Fruit fly (Drosophila melanogaster) whole organism, pupa: ENCODE measurements around the gene CG16704.

Experiments
- CG10348 ChIP-seq: fragments of 200-800 bp; sonication (Bioruptor generic); IDR thresholded peaks from 2 replicates; pipeline ENCODE4 v1.3.6; 2022; ENCODE audit warnings: missing biosample characterization, missing genetic modification characterization
- CG12605 ChIP-seq: fragments of 200-800 bp; sonication (Bioruptor generic); IDR thresholded peaks from 2 replicates; pipeline ENCODE4 v1.3.6; 2022; ENCODE audit warnings: missing biosample characterization, missing genetic modification characterization
- CG13204 ChIP-seq: fragments of 200-800 bp; sonication (Bioruptor generic); optimal IDR thresholded peaks from 2 replicates; lab custom pipeline; 2018; ENCODE audit warnings: missing biosample characterization, mild to moderate bottlenecking, missing genetic modification characterization, moderate library complexity
- CG14655 ChIP-seq: fragments of 200-800 bp; sonication (Bioruptor generic); optimal IDR thresholded peaks from 3 replicates; lab custom pipeline; 2017; ENCODE audit warnings: mild to moderate bottlenecking, missing biosample characterization, missing genetic modification reagents, missing genetic modification characterization
- CG15710 ChIP-seq: fragments of 200-800 bp; sonication (Bioruptor generic); optimal IDR thresholded peaks from 2 replicates; lab custom pipeline; 2018; ENCODE audit warnings: missing biosample characterization, mild to moderate bottlenecking, missing genetic modification characterization, moderate library complexity
- CG17806 ChIP-seq: fragments of 200-800 bp; sonication (Bioruptor generic); optimal IDR thresholded peaks from 2 replicates; lab custom pipeline; 2018; ENCODE audit warnings: missing biosample characterization, mild to moderate bottlenecking, missing genetic modification characterization, moderate library complexity
- CG32121 ChIP-seq: fragments of 200-800 bp; sonication (Bioruptor generic); IDR thresholded peaks from 2 replicates; pipeline ENCODE4 v1.3.6; 2022; ENCODE audit warnings: missing biosample characterization, missing genetic modification characterization
- CG34367 ChIP-seq: fragments of 200-800 bp; sonication (Bioruptor generic); optimal IDR thresholded peaks from 2 replicates; lab custom pipeline; 2018; ENCODE audit warnings: missing biosample characterization, mild to moderate bottlenecking, missing genetic modification characterization
- CG4496 ChIP-seq: fragments of 200-800 bp; sonication (Bioruptor generic); IDR thresholded peaks from 3 replicates; pipeline ENCODE4 v1.3.6; 2022; ENCODE audit warnings: missing biosample characterization, missing genetic modification characterization
- CG8159 ChIP-seq: fragments of 200-800 bp; sonication (Bioruptor generic); optimal IDR thresholded peaks from 3 replicates; lab custom pipeline; 2018; ENCODE audit warnings: missing biosample characterization, mild to moderate bottlenecking, missing genetic modification characterization, moderate library complexity
- CG8301 ChIP-seq: fragments of 200-800 bp; sonication (Bioruptor generic); optimal IDR thresholded peaks from 2 replicates; lab custom pipeline; 2018; ENCODE audit warnings: missing biosample characterization, mild to moderate bottlenecking, missing genetic modification characterization
- CG9948 ChIP-seq: fragments of 200-800 bp; sonication (Bioruptor generic); optimal IDR thresholded peaks from 2 replicates; lab custom pipeline; 2018; ENCODE audit warnings: missing biosample characterization, mild to moderate bottlenecking, missing genetic modification characterization, moderate library complexity
- D1 ChIP-seq: fragments of 200-800 bp; sonication (Bioruptor generic); optimal IDR thresholded peaks from 2 replicates; lab custom pipeline; 2018; ENCODE audit warnings: missing biosample characterization, mild to moderate bottlenecking, missing genetic modification characterization, moderate library complexity
- EcR ChIP-seq: fragments of 200-800 bp; sonication (Bioruptor generic); optimal IDR thresholded peaks from 3 replicates; lab custom pipeline; 2019; ENCODE audit warnings: missing biosample characterization, missing genetic modification characterization, mild to moderate bottlenecking, moderate library complexity, missing genetic modification reagents
- Ets98B ChIP-seq: fragments of 200-800 bp; sonication (Bioruptor generic); IDR thresholded peaks from 2 replicates; pipeline ENCODE4 v1.3.6; 2022; ENCODE audit warnings: missing biosample characterization, missing genetic modification characterization
- Pif1A ChIP-seq: fragments of 200-800 bp; sonication (Bioruptor generic); optimal IDR thresholded peaks from 3 replicates; lab custom pipeline; 2016; ENCODE audit warnings: missing biosample characterization, missing genetic modification characterization
- Pif1B ChIP-seq: fragments of 200-800 bp; sonication (Bioruptor generic); optimal IDR thresholded peaks from 3 replicates; lab custom pipeline; 2016; ENCODE audit warnings: missing biosample characterization, missing genetic modification characterization
- Snoo ChIP-seq: fragments of 200-800 bp; sonication (Bioruptor generic); optimal IDR thresholded peaks from 3 replicates; lab custom pipeline; 2017; ENCODE audit warnings: missing biosample characterization, mild to moderate bottlenecking, missing genetic modification characterization, inconsistent platforms
- fd96Ca ChIP-seq: fragments of 200-800 bp; sonication (Bioruptor generic); IDR thresholded peaks from 3 replicates; pipeline ENCODE4 v1.3.6; 2022; ENCODE audit warnings: missing biosample characterization, missing genetic modification characterization
- gl ChIP-seq: fragments of 200-800 bp; sonication (Bioruptor generic); optimal IDR thresholded peaks from 2 replicates; lab custom pipeline; 2018; ENCODE audit warnings: missing biosample characterization, mild to moderate bottlenecking, missing genetic modification characterization
- rn ChIP-seq: fragments of 200-800 bp; sonication (Bioruptor generic); IDR thresholded peaks from 2 replicates; pipeline ENCODE4 v1.3.6; 2022; ENCODE audit warnings: missing biosample characterization, missing genetic modification characterization

CG16704 gene

DNA sequence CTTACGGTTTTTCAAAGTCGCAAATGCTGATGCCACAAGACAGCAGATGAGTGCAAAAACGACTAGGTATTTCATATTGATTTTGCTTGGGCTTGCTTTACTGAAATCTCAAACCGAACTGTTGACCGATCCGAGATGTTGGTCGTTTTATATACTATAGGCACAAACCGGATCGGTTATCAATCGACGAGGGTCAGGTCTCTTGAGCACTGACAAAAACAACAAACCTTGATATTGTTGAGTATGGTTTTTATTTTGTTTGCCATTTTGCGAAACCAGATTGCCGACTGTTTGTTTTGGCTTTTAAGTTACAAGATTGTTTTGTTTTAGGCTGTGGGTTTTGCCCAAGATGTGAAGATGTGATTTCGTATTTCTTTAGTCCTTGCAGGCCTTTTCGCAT, at the start of gene CG16704:
CG16704 (minus strand) TSS at position 122 of the 400 bp plus-strand sequence.
- TF ChIP-seq Ets98B (GFP tag; lab: Robert Waterston, UW) (no peak), CG12605 (no peak), CG32121 (GFP tag; lab: Robert Waterston, UW) (no peak), Snoo (tag; lab: Kevin White, UChicago) (no peak), CG17806 (tag; lab: Kevin White, UChicago) (no peak), Pif1A (no peak), CG10348 (GFP tag; lab: Robert Waterston, UW) (no peak), CG4496 (GFP tag; lab: Robert Waterston, UW) (no peak), gl (tag; lab: Kevin White, UChicago) (no peak), CG13204 (GFP tag; lab: Kevin White, UChicago) (no peak)

DNA sequence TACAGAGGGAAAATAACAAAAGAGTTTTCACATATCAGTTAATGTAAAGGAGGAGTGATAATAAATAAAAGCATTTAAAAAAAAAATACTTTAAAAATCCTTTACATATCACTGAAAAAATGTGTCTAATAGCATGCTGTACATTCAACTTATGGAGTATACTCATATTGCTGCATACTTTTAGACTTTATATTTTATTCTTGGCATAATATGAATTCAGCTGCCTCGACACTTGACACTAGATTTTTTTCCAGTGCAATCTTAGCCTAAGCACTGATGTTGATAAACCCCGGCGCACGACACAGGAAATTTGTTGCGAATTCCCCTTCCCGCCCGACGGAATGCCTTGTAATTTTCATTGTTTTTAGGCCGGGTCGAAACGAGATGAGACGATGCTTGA, 48.1 kb upstream of the CG16704 start:
- TF ChIP-seq rn (GFP tag; lab: Robert Waterston, UW) (no peak), Pif1A (no peak), CG32121 (GFP tag; lab: Robert Waterston, UW) (no peak)
- TF ChIP-seq, all 21 proteins: peak for 0

DNA sequence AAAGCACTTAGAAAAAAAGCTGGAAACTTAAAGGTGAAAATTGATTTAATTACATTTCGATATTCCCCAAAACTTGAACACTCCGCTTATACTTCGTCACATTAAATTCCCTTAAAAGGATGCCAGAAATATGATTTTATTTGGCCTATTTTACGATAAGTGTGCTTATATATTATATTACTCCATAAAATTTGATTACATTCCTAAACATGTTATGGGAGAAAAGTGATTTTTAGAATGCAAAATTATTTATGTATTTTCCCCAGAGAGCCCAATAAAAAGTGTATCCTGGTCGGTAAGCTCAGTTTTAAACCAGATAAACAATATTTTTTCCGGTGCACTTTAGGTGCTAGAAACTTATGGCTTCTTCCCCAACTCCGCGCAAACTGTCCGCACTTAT, 45.3 kb upstream of the CG16704 start:
- TF ChIP-seq CG4496 (GFP tag; lab: Robert Waterston, UW) (no peak), CG12605 (no peak), CG15710 (tag; lab: Kevin White, UChicago) (no peak), CG10348 (GFP tag; lab: Robert Waterston, UW) (no peak), CG14655 (GFP tag; lab: Kevin White, UChicago) (peak; percentile 44), gl (tag; lab: Kevin White, UChicago) (no peak), CG32121 (GFP tag; lab: Robert Waterston, UW) (no peak), CG8159 (tag; lab: Kevin White, UChicago) (peak; percentile 28), Snoo (tag; lab: Kevin White, UChicago) (no peak), Pif1A (peak; percentile 3), EcR (no peak), Pif1B (peak; percentile 9), CG13204 (GFP tag; lab: Kevin White, UChicago) (no peak), rn (GFP tag; lab: Robert Waterston, UW) (no peak), D1 (no peak), CG34367 (no peak), fd96Ca (GFP tag; lab: Robert Waterston, UW) (no peak), CG9948 (tag; lab: Kevin White, UChicago) (peak; percentile 24), CG8301 (tag; lab: Kevin White, UChicago) (peak; percentile 39), Ets98B (GFP tag; lab: Robert Waterston, UW) (no peak), CG17806 (tag; lab: Kevin White, UChicago) (no peak)
- TF ChIP-seq, all 21 proteins: peak for 6

DNA sequence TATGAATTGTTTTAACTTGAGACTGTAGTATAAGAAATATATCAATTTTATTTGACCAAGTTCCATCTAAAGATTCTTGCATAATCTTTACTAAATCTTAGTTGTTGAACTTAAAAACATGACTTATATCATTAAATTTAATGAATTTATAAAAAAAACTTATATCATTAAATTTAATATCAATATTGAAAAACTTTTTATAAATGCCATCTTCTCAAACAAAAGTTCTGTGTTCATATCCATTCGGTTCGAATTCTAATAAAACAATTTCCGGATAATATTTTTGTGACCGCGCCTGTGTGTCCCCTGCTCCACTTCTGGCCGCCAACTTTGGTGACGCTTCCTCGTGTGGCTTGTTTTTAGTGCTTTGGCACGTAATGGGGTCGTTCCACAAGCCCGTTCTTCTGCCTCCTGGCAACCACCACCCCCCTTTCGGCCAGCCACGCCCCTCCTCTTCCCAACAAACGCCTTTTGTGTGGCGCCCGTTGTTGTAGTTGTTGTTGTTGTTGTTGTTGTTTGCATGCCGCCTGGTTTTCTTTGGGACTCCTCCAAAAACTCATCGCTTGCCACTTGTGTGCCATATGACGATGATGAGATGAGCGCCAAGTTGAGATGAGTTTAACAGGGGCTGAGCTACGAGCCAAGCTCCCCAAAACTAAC, 44.7 kb upstream of the CG16704 start:
- peak; percentile 39 for TF ChIP-seq CG9948 (tag; lab: Kevin White, UChicago)
- TF ChIP-seq Pif1B, result no peak
- TF ChIP-seq D1, result no peak
- TF ChIP-seq CG12605, result no peak
- no peak for TF ChIP-seq rn (GFP tag; lab: Robert Waterston, UW)
- no peak for TF ChIP-seq CG10348 (GFP tag; lab: Robert Waterston, UW)
- TF ChIP-seq CG14655 (GFP tag; lab: Kevin White, UChicago), result peak; percentile 50
- peak; percentile 30 for TF ChIP-seq CG15710 (tag; lab: Kevin White, UChicago)
- no peak for TF ChIP-seq gl (tag; lab: Kevin White, UChicago)
- peak; percentile 36 for TF ChIP-seq CG8301 (tag; lab: Kevin White, UChicago)
- no peak for TF ChIP-seq CG17806 (tag; lab: Kevin White, UChicago)
- TF ChIP-seq Ets98B (GFP tag; lab: Robert Waterston, UW), result no peak
- TF ChIP-seq CG34367, result no peak
- TF ChIP-seq EcR, result no peak
- peak; percentile 12 for TF ChIP-seq CG13204 (GFP tag; lab: Kevin White, UChicago)
- TF ChIP-seq CG32121 (GFP tag; lab: Robert Waterston, UW), result peak; percentile 21; the same call in 1 of the 2 replicates
- TF ChIP-seq CG4496 (GFP tag; lab: Robert Waterston, UW), result 0 out of 3 replicates have a peak, but pooled peaks have one; percentile 39
- TF ChIP-seq fd96Ca (GFP tag; lab: Robert Waterston, UW), result no peak
- no peak for TF ChIP-seq Pif1A
- TF ChIP-seq Snoo (tag; lab: Kevin White, UChicago), result no peak
- peak; percentile 53 for TF ChIP-seq CG8159 (tag; lab: Kevin White, UChicago)
- TF ChIP-seq, all 21 proteins: peak for 8

DNA sequence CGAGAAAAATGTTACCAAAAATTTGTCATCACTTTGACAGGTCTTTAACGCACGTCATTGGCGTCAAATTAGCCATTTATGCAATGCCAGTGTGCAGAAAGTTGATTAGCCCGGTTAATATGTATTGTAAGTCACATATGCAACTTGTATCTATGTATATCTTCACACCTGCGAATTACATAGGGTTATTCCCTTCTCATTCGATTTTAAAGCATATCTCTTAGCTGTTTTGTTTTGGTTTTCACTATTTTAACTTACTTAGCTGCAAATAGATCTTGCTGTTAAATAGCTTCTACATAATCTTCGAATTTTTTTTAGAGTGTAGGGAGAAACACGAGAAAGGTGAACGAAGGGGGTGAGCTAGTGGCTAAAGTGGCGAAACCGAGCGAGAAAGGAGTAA, 38.7 kb upstream of the CG16704 start:
- peak; percentile 31; the same call in 1 of the 2 replicates for TF ChIP-seq CG32121 (GFP tag; lab: Robert Waterston, UW)
- TF ChIP-seq Pif1B, result no peak
- TF ChIP-seq gl (tag; lab: Kevin White, UChicago), result no peak
- TF ChIP-seq CG9948 (tag; lab: Kevin White, UChicago), result no peak
- no peak for TF ChIP-seq CG12605
- peak; percentile 70 for TF ChIP-seq CG14655 (GFP tag; lab: Kevin White, UChicago)
- TF ChIP-seq rn (GFP tag; lab: Robert Waterston, UW), result no peak
- no peak for TF ChIP-seq CG8159 (tag; lab: Kevin White, UChicago)
- TF ChIP-seq Snoo (tag; lab: Kevin White, UChicago), result no peak
- no peak for TF ChIP-seq fd96Ca (GFP tag; lab: Robert Waterston, UW)
- TF ChIP-seq CG34367, result no peak
- TF ChIP-seq Pif1A, result no peak
- TF ChIP-seq CG4496 (GFP tag; lab: Robert Waterston, UW), result no peak
- TF ChIP-seq CG13204 (GFP tag; lab: Kevin White, UChicago), result no peak
- no peak for TF ChIP-seq D1
- no peak for TF ChIP-seq CG17806 (tag; lab: Kevin White, UChicago)
- peak; percentile 13; the same call in 1 of the 2 replicates for TF ChIP-seq Ets98B (GFP tag; lab: Robert Waterston, UW)
- TF ChIP-seq EcR, result no peak
- TF ChIP-seq CG15710 (tag; lab: Kevin White, UChicago), result no peak
- TF ChIP-seq CG10348 (GFP tag; lab: Robert Waterston, UW), result no peak
- peak; percentile 72 for TF ChIP-seq CG8301 (tag; lab: Kevin White, UChicago)
